Worm (Caenorhabditis elegans) whole organism, young adult: ENCODE results near the gene dnj-1.

Source experiments
- D2030.7 ChIP-seq: fragments of 200-800 bp; sonication (Bioruptor generic); IDR thresholded peaks from 2 replicates; pipeline ENCODE4 v1.3.6; 2022; ENCODE audit warnings: missing genetic modification reagents, missing genetic modification characterization, missing compliant biosample characterization
- F37B4.10 ChIP-seq: fragments of 200-800 bp; sonication (Bioruptor generic); IDR thresholded peaks from 2 replicates; pipeline ENCODE4 v1.3.6; 2022; ENCODE audit warnings: missing genetic modification characterization, missing compliant biosample characterization
- F49E8.2 ChIP-seq: sonication (generic microtip); optimal IDR thresholded peaks from 3 replicates; lab custom pipeline; 2017; ENCODE audit warnings: missing genetic modification characterization, mild to moderate bottlenecking, missing compliant biosample characterization, antibody characterized with exemption, moderate library complexity; ENCODE audit not compliant: insufficient read depth
- F52B5.7 ChIP-seq: sonication (generic microtip); optimal IDR thresholded peaks from 2 replicates; lab custom pipeline; 2016; ENCODE audit warnings: mild to moderate bottlenecking, missing genetic modification characterization, missing compliant biosample characterization
- F55B11.4 ChIP-seq: sonication (generic microtip); optimal IDR thresholded peaks from 2 replicates; lab custom pipeline; 2016; ENCODE audit warnings: missing compliant biosample characterization, missing genetic modification characterization, borderline replicate concordance; ENCODE audit not compliant: insufficient read depth
- F57C9.4 ChIP-seq: sonication (generic microtip); optimal IDR thresholded peaks from 2 replicates; lab custom pipeline; 2017; ENCODE audit warnings: mild to moderate bottlenecking, missing genetic modification characterization, missing compliant biosample characterization
- K12H6.12 ChIP-seq: fragments of 200-800 bp; sonication (Bioruptor generic); optimal IDR thresholded peaks from 2 replicates; lab custom pipeline; 2018; ENCODE audit warnings: mild to moderate bottlenecking, missing genetic modification characterization, missing compliant biosample characterization
- T26A5.8 ChIP-seq: sonication (generic microtip); optimal IDR thresholded peaks from 2 replicates; lab custom pipeline; 2016; ENCODE audit warnings: missing genetic modification characterization, missing compliant biosample characterization
- Y56A3A.18 ChIP-seq: fragments of 200-800 bp; sonication (Bioruptor generic); IDR thresholded peaks from 2 replicates; pipeline ENCODE4 v1.3.6; 2022; ENCODE audit warnings: missing genetic modification reagents, missing genetic modification characterization, missing compliant biosample characterization
- ama-1 ChIP-seq, 3 experiments: fragments of 150-350 bp in 1 of 3; sonication (generic microtip) in 2 of 3; optimal IDR thresholded peaks; 2 replicates each; lab custom pipeline; 2014 to 2018; ENCODE audit warnings: missing biosample characterization in 2 of 3, missing genetic modification characterization in 2 of 3, missing genetic modification reagents in 2 of 3
- aptf-3 ChIP-seq: fragments of 200-800 bp; sonication (Bioruptor generic); IDR thresholded peaks from 2 replicates; pipeline ENCODE4 v1.3.6; 2022; ENCODE audit warnings: missing genetic modification characterization, missing compliant biosample characterization
- atf-7 ChIP-seq: sonication (generic microtip); optimal IDR thresholded peaks from 2 replicates; lab custom pipeline; 2017; ENCODE audit warnings: mild to moderate bottlenecking, missing genetic modification characterization, missing compliant biosample characterization
- attf-6 ChIP-seq: fragments of 200-800 bp; sonication (Bioruptor generic); IDR thresholded peaks from 2 replicates; pipeline ENCODE4 v1.3.6; 2022; ENCODE audit warnings: missing genetic modification reagents, missing genetic modification characterization, missing compliant biosample characterization
- ceh-100 ChIP-seq: fragments of 200-800 bp; sonication (Bioruptor generic); IDR thresholded peaks from 2 replicates; pipeline ENCODE4 v1.3.6; 2022; ENCODE audit warnings: missing genetic modification reagents, missing genetic modification characterization, missing compliant biosample characterization
- ceh-40 ChIP-seq: fragments of 200-800 bp; sonication (Bioruptor generic); IDR thresholded peaks from 2 replicates; pipeline ENCODE4 v1.3.6; 2022; ENCODE audit warnings: missing genetic modification characterization, missing compliant biosample characterization
- dpff-1 ChIP-seq: sonication (generic microtip); optimal IDR thresholded peaks from 2 replicates; lab custom pipeline; 2017; ENCODE audit warnings: mild to moderate bottlenecking, missing genetic modification characterization, missing compliant biosample characterization
- egl-44 ChIP-seq: fragments of 200-800 bp; sonication (Bioruptor generic); IDR thresholded peaks from 2 replicates; pipeline ENCODE4 v1.3.6; 2022; ENCODE audit warnings: missing genetic modification reagents, missing genetic modification characterization, missing compliant biosample characterization
- ekl-4 ChIP-seq: fragments of 200-800 bp; sonication (Bioruptor generic); IDR thresholded peaks from 2 replicates; pipeline ENCODE4 v1.3.6; 2022; ENCODE audit warnings: missing genetic modification reagents, missing genetic modification characterization, missing compliant biosample characterization
- hlh-12 ChIP-seq: sonication (generic microtip); optimal IDR thresholded peaks from 2 replicates; lab custom pipeline; 2016; ENCODE audit warnings: missing genetic modification characterization, missing compliant biosample characterization
- hmg-1.2 ChIP-seq: fragments of 200-800 bp; sonication (Bioruptor generic); IDR thresholded peaks from 2 replicates; pipeline ENCODE4 v1.3.6; 2022; ENCODE audit warnings: missing genetic modification reagents, missing genetic modification characterization, missing compliant biosample characterization
- hmg-20 ChIP-seq: fragments of 200-800 bp; sonication (Bioruptor generic); IDR thresholded peaks from 2 replicates; pipeline ENCODE4 v1.3.6; 2022; ENCODE audit warnings: missing genetic modification reagents, missing genetic modification characterization, missing compliant biosample characterization
- let-526 ChIP-seq: fragments of 200-800 bp; sonication (Bioruptor generic); IDR thresholded peaks from 2 replicates; pipeline ENCODE4 v1.3.6; 2022; ENCODE audit warnings: missing genetic modification reagents, missing genetic modification characterization, missing compliant biosample characterization
- lin-26 ChIP-seq: fragments of 200-800 bp; sonication (Bioruptor generic); IDR thresholded peaks from 2 replicates; pipeline ENCODE4 v1.3.6; 2022; ENCODE audit warnings: missing genetic modification reagents, missing genetic modification characterization, missing compliant biosample characterization
- lsl-1 ChIP-seq: fragments of 200-800 bp; sonication (Bioruptor generic); optimal IDR thresholded peaks from 2 replicates; lab custom pipeline; 2018; ENCODE audit warnings: mild to moderate bottlenecking, missing genetic modification characterization, moderate library complexity, missing compliant biosample characterization
- lsy-27 ChIP-seq: sonication (generic microtip); optimal IDR thresholded peaks from 2 replicates; lab custom pipeline; 2017; ENCODE audit warnings: missing genetic modification characterization, mild to moderate bottlenecking, missing compliant biosample characterization, antibody characterized with exemption, missing genotype, borderline replicate concordance; ENCODE audit not compliant: insufficient read depth
- madf-3 ChIP-seq: fragments of 200-800 bp; sonication (Bioruptor generic); IDR thresholded peaks from 2 replicates; pipeline ENCODE4 v1.3.6; 2022; ENCODE audit warnings: missing genetic modification reagents, missing genetic modification characterization, missing compliant biosample characterization
- madf-8 ChIP-seq: fragments of 200-800 bp; sonication (Bioruptor generic); conservative IDR thresholded peaks from 2 replicates; pipeline ENCODE4 v1.3.6; 2022; ENCODE audit warnings: missing genetic modification reagents, missing genetic modification characterization, missing compliant biosample characterization
- mel-28 ChIP-seq: sonication (generic microtip); optimal IDR thresholded peaks from 2 replicates; lab custom pipeline; 2016; ENCODE audit warnings: borderline replicate concordance, mild to moderate bottlenecking, missing genetic modification characterization, missing compliant biosample characterization
- mes-4 ChIP-seq: sonication (generic microtip); optimal IDR thresholded peaks from 2 replicates; lab custom pipeline; 2016; ENCODE audit warnings: missing genotype, missing genetic modification characterization, missing compliant biosample characterization
- nfya-1 ChIP-seq: sonication (generic microtip); optimal IDR thresholded peaks from 2 replicates; lab custom pipeline; 2017; ENCODE audit warnings: antibody characterized with exemption, missing compliant biosample characterization, missing genetic modification characterization, borderline replicate concordance; ENCODE audit not compliant: insufficient read depth
- nhr-179 ChIP-seq: sonication (generic microtip); optimal IDR thresholded peaks from 2 replicates; lab custom pipeline; 2016; ENCODE audit warnings: mild to moderate bottlenecking, missing genetic modification characterization, missing compliant biosample characterization
- nhr-27 ChIP-seq: fragments of 200-800 bp; sonication (Bioruptor generic); optimal IDR thresholded peaks from 2 replicates; lab custom pipeline; 2018; ENCODE audit warnings: mild to moderate bottlenecking, missing genetic modification characterization, moderate library complexity, missing compliant biosample characterization
- nhr-90 ChIP-seq: sonication (generic microtip); optimal IDR thresholded peaks from 2 replicates; lab custom pipeline; 2016; ENCODE audit warnings: missing genotype, mild to moderate bottlenecking, missing genetic modification characterization, missing compliant biosample characterization
- snpc-1.3 ChIP-seq: sonication (generic microtip); optimal IDR thresholded peaks from 2 replicates; lab custom pipeline; 2017; ENCODE audit warnings: missing genetic modification characterization, mild to moderate bottlenecking, missing compliant biosample characterization, antibody characterized with exemption, moderate library complexity, missing genotype, missing genetic modification reagents; ENCODE audit not compliant: insufficient read depth
- snpc-3.4 ChIP-seq: sonication (generic microtip); optimal IDR thresholded peaks from 2 replicates; lab custom pipeline; 2017; ENCODE audit warnings: missing genetic modification characterization, mild to moderate bottlenecking, missing compliant biosample characterization, antibody characterized with exemption, moderate library complexity, missing genotype, missing genetic modification reagents
- somi-1 ChIP-seq: fragments of 200-800 bp; sonication (Bioruptor generic); optimal IDR thresholded peaks from 2 replicates; lab custom pipeline; 2018; ENCODE audit warnings: mild to moderate bottlenecking, missing genetic modification characterization, missing compliant biosample characterization
- tbp1 ChIP-seq: fragments of 200-800 bp; sonication (Bioruptor generic); optimal IDR thresholded peaks from 2 replicates; lab custom pipeline; 2018; ENCODE audit warnings: mild to moderate bottlenecking, missing genetic modification characterization, missing compliant biosample characterization
- tbx-9 ChIP-seq: sonication (generic microtip); optimal IDR thresholded peaks from 2 replicates; lab custom pipeline; 2016; ENCODE audit warnings: borderline replicate concordance, missing genetic modification characterization, inconsistent platforms, missing compliant biosample characterization
- unc-62 ChIP-seq: fragments of 150-350 bp; optimal IDR thresholded peaks from 2 replicates; lab custom pipeline; 2014; ENCODE audit warnings: missing biosample characterization, missing genetic modification reagents, missing genetic modification characterization
- zfh-2 ChIP-seq: fragments of 200-800 bp; sonication (Bioruptor generic); conservative IDR thresholded peaks from 2 replicates; pipeline ENCODE4 v1.3.6; 2022; ENCODE audit warnings: missing genetic modification reagents, missing genetic modification characterization, missing compliant biosample characterization
- ztf-26 ChIP-seq: sonication (generic microtip); optimal IDR thresholded peaks from 2 replicates; lab custom pipeline; 2017; ENCODE audit warnings: missing genetic modification characterization, missing compliant biosample characterization
- ztf-3 ChIP-seq: fragments of 200-800 bp; sonication (Bioruptor generic); optimal IDR thresholded peaks from 2 replicates; lab custom pipeline; 2018; ENCODE audit warnings: mild to moderate bottlenecking, missing genetic modification characterization, missing compliant biosample characterization

Gene dnj-1

DNA sequence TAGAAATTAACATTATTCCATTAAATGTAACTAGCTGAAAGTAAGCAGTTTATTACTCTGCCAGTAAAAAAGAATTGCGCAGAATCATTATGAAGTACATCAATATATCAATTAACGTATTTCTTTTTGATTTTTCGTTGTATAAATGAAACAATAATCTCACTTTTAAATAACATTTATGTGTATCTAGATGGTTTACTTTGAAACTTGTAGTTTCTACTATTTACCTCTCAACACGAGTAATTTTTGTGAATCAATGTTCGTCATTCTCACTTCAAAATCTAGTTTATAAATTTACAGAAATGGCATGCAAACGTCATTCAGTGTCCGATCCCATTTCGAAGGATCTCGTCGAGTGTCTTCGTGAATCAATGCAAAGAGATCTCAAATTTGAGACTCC lies 18.3 kb downstream of the dnj-1 start, which contains the start of gene gspd-1:
TSS of gene gspd-1 (plus strand) at position 301 of the 400 bp plus-strand sequence.
- TF ChIP-seq K12H6.12 (tag; lab: Kevin White, UChicago), result no peak
- TF ChIP-seq lsy-27 (tag; lab: Kevin White, UChicago), result no peak
- no peak for TF ChIP-seq F52B5.7
- no peak for TF ChIP-seq let-526 (GFP tag; lab: Robert Waterston, UW)
- no peak for TF ChIP-seq hlh-12 (tag; lab: Kevin White, UChicago)
- no peak for TF ChIP-seq nfya-1
- TF ChIP-seq nhr-27 (tag; lab: Kevin White, UChicago), result no peak
- TF ChIP-seq nhr-179 (tag; lab: Kevin White, UChicago), result no peak
- no peak for TF ChIP-seq ztf-26
- TF ChIP-seq tbx-9, result no peak
- TF ChIP-seq tbp1 (GFP tag; lab: Kevin White, UChicago), result no peak
- no peak for TF ChIP-seq atf-7 (tag; lab: Kevin White, UChicago)
- no peak for TF ChIP-seq madf-8 (GFP tag; lab: Robert Waterston, UW)
- TF ChIP-seq snpc-1.3, result no peak
- no peak for TF ChIP-seq hmg-20 (GFP tag; lab: Robert Waterston, UW)
- no peak for TF ChIP-seq F57C9.4 (tag; lab: Kevin White, UChicago)
- TF ChIP-seq madf-3, result no peak
- TF ChIP-seq, all 124 proteins: peak for 0

DNA sequence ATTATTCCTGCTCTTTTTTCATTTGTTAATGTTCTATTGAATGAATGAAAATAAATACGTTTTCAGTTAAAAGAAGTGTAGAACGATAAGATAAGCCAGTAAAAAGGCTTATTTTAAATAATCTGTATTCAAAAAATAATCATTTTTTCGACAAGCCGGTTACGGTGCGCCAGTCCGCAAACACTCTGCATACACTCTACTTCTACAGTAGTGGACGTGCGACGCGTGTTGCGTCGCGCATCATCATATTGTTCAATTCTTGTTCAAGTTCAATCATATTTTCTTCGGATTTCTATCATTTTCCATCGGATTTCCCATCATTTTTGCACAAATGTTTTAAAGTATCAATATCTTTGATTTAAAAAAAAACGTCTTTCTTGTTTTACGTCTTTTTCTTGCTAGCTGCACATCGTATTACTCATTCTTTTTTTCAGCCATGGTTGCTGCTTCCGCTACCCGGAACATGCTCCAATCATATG lies 21.1 kb downstream of the dnj-1 start, which contains the start of gene B0035.18:
TSS of gene B0035.18 (plus strand) at position 429 of the 479 bp plus-strand sequence.
- TF ChIP-seq snpc-1.3 (peak; percentile 9), atf-7 (tag; lab: Kevin White, UChicago) (no peak), madf-3 (peak; percentile 91), zfh-2 (GFP tag; lab: Robert Waterston, UW) (no peak), hmg-1.2 (GFP tag; lab: Robert Waterston, UW) (peak; percentile 11; the same call in 1 of the 2 replicates), snpc-3.4 (tag; lab: Kevin White, UChicago) (peak; percentile 53), D2030.7 (GFP tag; lab: Robert Waterston, UW) (peak; percentile 30; the same call in 1 of the 2 replicates), lsl-1 (GFP tag; lab: Kevin White, UChicago) (peak; percentile 89)

DNA sequence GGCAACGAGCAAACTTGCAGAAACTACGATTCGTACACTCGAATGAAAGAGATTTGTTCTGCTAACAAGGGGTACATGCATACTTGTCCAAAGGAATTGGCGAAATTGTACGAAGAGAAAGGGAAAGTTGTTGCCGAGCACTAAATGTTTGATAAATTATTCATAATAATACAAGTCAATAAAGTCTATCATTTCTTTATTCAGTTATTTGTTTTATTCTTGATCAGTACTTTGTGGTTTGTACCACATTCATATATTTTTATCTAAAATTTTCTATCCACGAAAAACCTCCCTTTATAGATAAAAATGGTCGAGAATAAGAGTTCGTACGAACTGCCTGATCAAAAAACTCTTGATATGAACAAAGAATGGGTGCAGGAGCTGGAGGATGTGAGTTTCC lies 21.7 kb downstream of the dnj-1 start, which contains the start of gene edg-1:
TSS of gene edg-1 (plus strand) at position 301 of the 400 bp plus-strand sequence.
- peak; percentile 7 for TF ChIP-seq F49E8.2 (tag; lab: Kevin White, UChicago)
- TF ChIP-seq ztf-3, result no peak

ce11 chrIV:11323666-11324065 lies 24.8 kb downstream of the dnj-1 start:
- TF ChIP-seq hmg-20 (GFP tag; lab: Robert Waterston, UW) (no peak), somi-1 (no peak), hmg-1.2 (GFP tag; lab: Robert Waterston, UW) (peak; percentile 34), ceh-40 (GFP tag; lab: Robert Waterston, UW) (no peak), F55B11.4 (tag; lab: Kevin White, UChicago) (no peak), atf-7 (tag; lab: Kevin White, UChicago) (no peak), F37B4.10 (GFP tag; lab: Robert Waterston, UW) (no peak), egl-44 (GFP tag; lab: Robert Waterston, UW) (peak; percentile 65; the same call in 1 of the 2 replicates), mes-4 (tag; lab: Kevin White, UChicago) (peak; percentile 26), ekl-4 (GFP tag; lab: Robert Waterston, UW) (peak; percentile 79), unc-62 (GFP tag; lab: Kevin White, UChicago) (no peak), T26A5.8 (tag; lab: Kevin White, UChicago) (no peak), ama-1 (optimal IDR thresholded peaks at IDR 0.05; lab: Kevin White, UChicago) (no peak), ama-1 (GFP tag; optimal IDR thresholded peaks at IDR 0.05; lab: Kevin White, UChicago) (no peak), nhr-90 (no peak), attf-6 (GFP tag; lab: Robert Waterston, UW) (peak; percentile 71; the same call in 1 of the 2 replicates), lin-26 (GFP tag; lab: Robert Waterston, UW) (peak; percentile 79), aptf-3 (GFP tag; lab: Robert Waterston, UW) (no peak), ceh-100 (GFP tag; lab: Robert Waterston, UW) (0 out of 2 replicates have a peak, but pooled peaks have one; percentile 27), mel-28 (tag; lab: Kevin White, UChicago) (no peak), dpff-1 (tag; lab: Kevin White, UChicago) (no peak), Y56A3A.18 (no peak), hlh-12 (tag; lab: Kevin White, UChicago) (no peak)
